Worm (Caenorhabditis elegans) whole organism, L2 larva: ENCODE measurements around the gene twk-44.

Experiments
- C34F6.9 ChIP-seq: fragments of 150-350 bp; optimal IDR thresholded peaks from 2 replicates; lab custom pipeline; 2014; ENCODE audit warnings: missing biosample characterization, missing genetic modification characterization
- F13H6.1 ChIP-seq: sonication (generic microtip); optimal IDR thresholded peaks from 2 replicates; lab custom pipeline; 2016; ENCODE audit warnings: missing genetic modification characterization, missing compliant biosample characterization
- Y55F3AM.14 ChIP-seq: fragments of 200-800 bp; sonication (Bioruptor generic); optimal IDR thresholded peaks from 2 replicates; lab custom pipeline; 2018; ENCODE audit warnings: mild to moderate bottlenecking, missing genetic modification characterization, missing compliant biosample characterization
- alr-1 ChIP-seq: fragments of 150-350 bp; optimal IDR thresholded peaks from 2 replicates; lab custom pipeline; 2014; ENCODE audit warnings: missing biosample characterization, missing genetic modification characterization
- aly-2 ChIP-seq: fragments of 150-350 bp; optimal IDR thresholded peaks from 2 replicates; lab custom pipeline; 2014; ENCODE audit warnings: missing biosample characterization, missing genetic modification characterization
- ama-1 ChIP-seq: fragments of 150-350 bp; optimal IDR thresholded peaks from 2 replicates; lab custom pipeline; 2018; ENCODE audit warnings: inconsistent platforms
- blmp-1 ChIP-seq: sonication (generic microtip); optimal IDR thresholded peaks from 2 replicates; lab custom pipeline; 2017; ENCODE audit warnings: missing genetic modification characterization, mild to moderate bottlenecking, missing compliant biosample characterization, antibody characterized with exemption, moderate library complexity; ENCODE audit not compliant: insufficient read depth
- ceh-16 ChIP-seq: fragments of 150-350 bp; optimal IDR thresholded peaks from 2 replicates; lab custom pipeline; 2014; ENCODE audit warnings: missing biosample characterization, missing genetic modification characterization
- ceh-82 ChIP-seq: fragments of 150-350 bp; optimal IDR thresholded peaks from 2 replicates; lab custom pipeline; 2014; ENCODE audit warnings: missing biosample characterization, missing genetic modification characterization
- crh-2 ChIP-seq: sonication (generic microtip); optimal IDR thresholded peaks from 2 replicates; lab custom pipeline; 2017; ENCODE audit warnings: missing biosample characterization, missing genetic modification characterization
- egl-27 ChIP-seq: sonication (generic microtip); optimal IDR thresholded peaks from 3 replicates; lab custom pipeline; 2017; ENCODE audit warnings: missing biosample characterization, missing genetic modification reagents, missing genetic modification characterization
- elt-1 ChIP-seq: fragments of 150-350 bp; optimal IDR thresholded peaks from 2 replicates; lab custom pipeline; 2014; ENCODE audit warnings: missing biosample characterization, missing genetic modification characterization
- elt-3 ChIP-seq: sonication (generic microtip); optimal IDR thresholded peaks from 2 replicates; lab custom pipeline; 2017; ENCODE audit warnings: missing biosample characterization, missing genetic modification characterization
- gmeb-1 ChIP-seq: fragments of 150-350 bp; optimal IDR thresholded peaks from 2 replicates; lab custom pipeline; 2014; ENCODE audit warnings: missing biosample characterization, missing genetic modification characterization
- lin-11 ChIP-seq: fragments of 150-350 bp; sonication (generic microtip); optimal IDR thresholded peaks from 2 replicates; lab custom pipeline; 2014; ENCODE audit warnings: missing biosample characterization, missing genetic modification characterization, inconsistent platforms, mixed read lengths
- lin-13 ChIP-seq: fragments of 150-350 bp; optimal IDR thresholded peaks from 2 replicates; lab custom pipeline; 2014; ENCODE audit warnings: missing biosample characterization, missing genetic modification reagents, missing genetic modification characterization
- lin-39 ChIP-seq: fragments of 150-350 bp; optimal IDR thresholded peaks from 2 replicates; lab custom pipeline; 2014; ENCODE audit warnings: missing biosample characterization, missing genetic modification reagents, missing genetic modification characterization
- lsy-2 ChIP-seq, 2 experiments: fragments of 150-350 bp in 1 of 2; sonication (generic microtip) in 1 of 2; optimal IDR thresholded peaks; 2 replicates each; lab custom pipeline; 2014 to 2017; ENCODE audit warnings: missing biosample characterization in 2 of 2, missing genetic modification characterization in 2 of 2
- mbf-1 ChIP-seq: sonication (generic microtip); optimal IDR thresholded peaks from 2 replicates; lab custom pipeline; 2017; ENCODE audit warnings: missing biosample characterization, missing genetic modification characterization
- nhr-11 ChIP-seq: fragments of 150-350 bp; optimal IDR thresholded peaks from 2 replicates; lab custom pipeline; 2014; ENCODE audit warnings: missing biosample characterization, missing genetic modification characterization
- nhr-129 ChIP-seq: fragments of 150-350 bp; optimal IDR thresholded peaks from 2 replicates; lab custom pipeline; 2014; ENCODE audit warnings: missing biosample characterization, missing genetic modification characterization
- nhr-21 ChIP-seq: fragments of 150-350 bp; optimal IDR thresholded peaks from 2 replicates; lab custom pipeline; 2014; ENCODE audit warnings: missing biosample characterization, missing genetic modification characterization
- nhr-237 ChIP-seq: fragments of 150-350 bp; optimal IDR thresholded peaks from 2 replicates; lab custom pipeline; 2014; ENCODE audit warnings: missing biosample characterization, missing genetic modification characterization
- nhr-25 ChIP-seq: fragments of 150-350 bp; sonication (generic microtip); optimal IDR thresholded peaks from 3 replicates; lab custom pipeline; 2014; ENCODE audit warnings: missing biosample characterization, missing genetic modification characterization
- nhr-6 ChIP-seq: fragments of 150-350 bp; optimal IDR thresholded peaks from 2 replicates; lab custom pipeline; 2014; ENCODE audit warnings: missing biosample characterization, missing genetic modification characterization
- nhr-77 ChIP-seq: fragments of 150-350 bp; optimal IDR thresholded peaks from 2 replicates; lab custom pipeline; 2014; ENCODE audit warnings: missing biosample characterization, missing genetic modification characterization
- peb-1 ChIP-seq: fragments of 150-350 bp; optimal IDR thresholded peaks from 2 replicates; lab custom pipeline; 2014; ENCODE audit warnings: missing biosample characterization, missing genetic modification characterization
- sem-4 ChIP-seq: fragments of 150-350 bp; optimal IDR thresholded peaks from 2 replicates; lab custom pipeline; 2014; ENCODE audit warnings: missing biosample characterization, missing genetic modification reagents, missing genetic modification characterization
- sma-3 ChIP-seq: sonication (generic microtip); optimal IDR thresholded peaks from 2 replicates; lab custom pipeline; 2016; ENCODE audit warnings: missing genetic modification reagents, missing genetic modification characterization, missing compliant biosample characterization
- sma-9 ChIP-seq, 2 experiments: fragments of 150-350 bp in 1 of 2; sonication (generic microtip) in 1 of 2; optimal IDR thresholded peaks; 2 replicates each; lab custom pipeline; 2014 to 2016; ENCODE audit warnings: missing genetic modification characterization in 2 of 2, mild to moderate bottlenecking in 1 of 2, missing biosample characterization in 1 of 2, missing compliant biosample characterization in 1 of 2, missing genetic modification reagents in 1 of 2, moderate library complexity in 1 of 2
- snpc-4 ChIP-seq: fragments of 150-350 bp; optimal IDR thresholded peaks from 2 replicates; lab custom pipeline; 2014; ENCODE audit warnings: missing biosample characterization, missing genetic modification characterization
- unc-39 ChIP-seq: fragments of 150-350 bp; optimal IDR thresholded peaks from 2 replicates; lab custom pipeline; 2014; ENCODE audit warnings: missing biosample characterization, missing genetic modification characterization
- unc-55 ChIP-seq: fragments of 150-350 bp; sonication (generic microtip); optimal IDR thresholded peaks from 3 replicates; lab custom pipeline; 2014; ENCODE audit warnings: missing biosample characterization, missing genetic modification reagents, missing genetic modification characterization
- ztf-1 ChIP-seq: fragments of 200-800 bp; sonication (Bioruptor generic); conservative IDR thresholded peaks from 2 replicates; pipeline ENCODE4 v1.3.6; 2022; ENCODE audit warnings: missing genetic modification characterization, missing compliant biosample characterization
- ztf-11 ChIP-seq: sonication (generic microtip); optimal IDR thresholded peaks from 2 replicates; lab custom pipeline; 2017; ENCODE audit warnings: missing biosample characterization, missing genetic modification characterization
- ztf-4 ChIP-seq: fragments of 150-350 bp; optimal IDR thresholded peaks from 2 replicates; lab custom pipeline; 2014; ENCODE audit warnings: missing biosample characterization, missing genetic modification characterization

twk-44 gene

ce11 chrX:11666545-11667177 is 39.7 kb upstream of the twk-44 start, which contains the start of gene noca-2 (continued):
- peak; percentile 36 for TF ChIP-seq egl-27
- TF ChIP-seq elt-1 (tag; lab: Kevin White, UChicago) = no peak
- TF ChIP-seq nhr-6 (tag; lab: Kevin White, UChicago) = no peak
- peak; percentile 47 for TF ChIP-seq F13H6.1 (tag; lab: Kevin White, UChicago)
- TF ChIP-seq Y55F3AM.14 (GFP tag; lab: Kevin White, UChicago) = no peak
- no peak for TF ChIP-seq lin-11 (tag; lab: Kevin White, UChicago)
- TF ChIP-seq peb-1 (tag; lab: Kevin White, UChicago) = no peak
- no peak for TF ChIP-seq nhr-237 (tag; lab: Kevin White, UChicago)
- TF ChIP-seq elt-3 = no peak
- no peak for TF ChIP-seq ceh-82
- peak; percentile 81 for TF ChIP-seq unc-55 (GFP tag; lab: Kevin White, UChicago)
- TF ChIP-seq lin-13 (GFP tag; lab: Kevin White, UChicago) = no peak
- TF ChIP-seq mbf-1 (tag; lab: Kevin White, UChicago) = no peak
- no peak for TF ChIP-seq ztf-11 (tag; lab: Kevin White, UChicago)
- TF ChIP-seq nhr-21 = no peak
- TF ChIP-seq ceh-16 (tag; lab: Kevin White, UChicago) = no peak
- peak; percentile 8 for TF ChIP-seq crh-2 (tag; lab: Kevin White, UChicago)
- TF ChIP-seq snpc-4 (tag; lab: Kevin White, UChicago) = no peak
- no peak for TF ChIP-seq ama-1 (lab: Kevin White, UChicago)
- no peak for TF ChIP-seq aly-2 (tag; lab: Kevin White, UChicago)
- TF ChIP-seq alr-1 (tag; lab: Kevin White, UChicago) = no peak

ce11 chrX:11665522-11666017 is 38.7 kb upstream of the twk-44 start:
- TF ChIP-seq unc-55 (GFP tag; lab: Kevin White, UChicago) (no peak), ztf-1 (GFP tag; lab: Robert Waterston, UW) (no peak), blmp-1 (tag; lab: Kevin White, UChicago) (peak; percentile 95), lsy-2 (tag; optimal IDR thresholded peaks at IDR 0.05; lab: Kevin White, UChicago) (no peak), sem-4 (tag; lab: Kevin White, UChicago) (peak; percentile 40), nhr-25 (peak; percentile 14), unc-39 (tag; lab: Kevin White, UChicago) (no peak), F13H6.1 (tag; lab: Kevin White, UChicago) (no peak), elt-3 (no peak)

ce11 chrX:11664184-11664583 is 37.3 kb upstream of the twk-44 start:
- TF ChIP-seq ztf-4 (tag; lab: Kevin White, UChicago) = no peak
- no peak for TF ChIP-seq sma-3
- no peak for TF ChIP-seq unc-55 (GFP tag; lab: Kevin White, UChicago)
- TF ChIP-seq peb-1 (tag; lab: Kevin White, UChicago) = no peak

ce11 chrX:11662557-11662956 is 35.6 kb upstream of the twk-44 start:
- TF ChIP-seq nhr-11 = no peak
- TF ChIP-seq sma-9 (GFP tag; optimal IDR thresholded peaks at IDR 0.05; lab: Kevin White, UChicago) = peak; percentile 12
- TF ChIP-seq sma-9 (tag; optimal IDR thresholded peaks at IDR 0.05; lab: Kevin White, UChicago) = no peak
- no peak for TF ChIP-seq nhr-77 (tag; lab: Kevin White, UChicago)
- TF ChIP-seq gmeb-1 (tag; lab: Kevin White, UChicago) = no peak
- TF ChIP-seq unc-39 (tag; lab: Kevin White, UChicago) = no peak

- TF ChIP-seq lin-39 (tag; lab: Kevin White, UChicago) = no peak
- peak; percentile 23 for TF ChIP-seq C34F6.9
- TF ChIP-seq nhr-129 (tag; lab: Kevin White, UChicago) = peak; percentile 32
Measured at ce11 chrX:11662069-11662468, 35.2 kb upstream of the twk-44 start.
